Worm (Caenorhabditis elegans) whole organism, L4/young adult: ENCODE data around the gene C16C4.18.
"Not testable (repeated sequence)": the region's sequence is repeated elsewhere in the genome, so short reads cannot be mapped to it uniquely, and the experiment has no call there.

Experiments
- W03F9.2 ChIP-seq: fragments of 150-350 bp; optimal IDR thresholded peaks from 2 replicates; lab custom pipeline; 2014; ENCODE audit warnings: missing biosample characterization, missing genetic modification characterization
- dao-5 ChIP-seq: sonication (generic microtip); optimal IDR thresholded peaks from 2 replicates; lab custom pipeline; 2016; ENCODE audit warnings: missing genotype, missing genetic modification characterization, moderate library complexity, missing compliant biosample characterization
- him-1 ChIP-seq: sonication (generic microtip); optimal IDR thresholded peaks from 2 replicates; lab custom pipeline; 2016; ENCODE audit warnings: missing genotype, missing genetic modification reagents, missing genetic modification characterization, missing compliant biosample characterization

C16C4.18 gene

ce11 chrII:1848109-1848508 lies 13.0 kb downstream of the C16C4.18 start, which contains the start of gene fbxb-97:
TSS of gene fbxb-97 (minus strand) at chrII:1848161.
- TF ChIP-seq W03F9.2 (no peak), him-1 (no peak), dao-5 (tag; lab: Kevin White, UChicago) (no peak)

ce11 chrII:1844552-1844951 lies 16.6 kb downstream of the C16C4.18 start:
- TF ChIP-seq dao-5 (tag; lab: Kevin White, UChicago): no peak
- no peak for TF ChIP-seq him-1
- no peak for TF ChIP-seq W03F9.2

ce11 chrII:1842894-1843293 lies 18.2 kb downstream of the C16C4.18 start, which contains the start of the genes C52E2.5 and C52E2.4:
TSS of gene C52E2.5 (minus strand) at chrII:1842936.
TSS of gene C52E2.4 (plus strand) at chrII:1843145.
- no peak for TF ChIP-seq dao-5 (tag; lab: Kevin White, UChicago)
- TF ChIP-seq him-1: no peak
- no peak for TF ChIP-seq W03F9.2

ce11 chrII:1836204-1836603 lies 24.9 kb downstream of the C16C4.18 start, which contains the start of gene T08E11.1:
TSS of gene T08E11.1 (plus strand) at chrII:1836504.
- TF ChIP-seq him-1 (no peak), W03F9.2 (no peak), dao-5 (tag; lab: Kevin White, UChicago) (no peak)

ce11 chrII:1831883-1832388 lies 29.2 kb downstream of the C16C4.18 start, which contains the start of gene math-39:
TSS of gene math-39 (plus strand) at chrII:1832338.
- no peak for TF ChIP-seq dao-5 (tag; lab: Kevin White, UChicago)
- no peak for TF ChIP-seq W03F9.2

ce11 chrII:1830182-1830682 lies 30.9 kb downstream of the C16C4.18 start, which contains the start of gene math-40:
TSS of gene math-40 (plus strand) at chrII:1830632.
- TF ChIP-seq dao-5 (tag; lab: Kevin White, UChicago) (no peak), W03F9.2 (no peak), him-1 (no peak)

ce11 chrII:1824329-1824728 lies 36.8 kb downstream of the C16C4.18 start, which contains the start of gene math-41:
TSS of gene math-41 (plus strand) at chrII:1824629.
- not testable (repeated sequence) for TF ChIP-seq him-1; dao-5 (tag; lab: Kevin White, UChicago); W03F9.2

- no peak for TF ChIP-seq dao-5 (tag; lab: Kevin White, UChicago)
- TF ChIP-seq W03F9.2: no peak
- no peak for TF ChIP-seq him-1
These were observed 40.4 kb downstream of the C16C4.18 start, which contains the start of gene fbxa-3 for ce11 chrII:1820774-1821173. TSS of gene fbxa-3 (minus strand) at chrII:1820874.

- TF ChIP-seq W03F9.2 (peak; percentile 44), him-1 (no peak)
These were observed 41.1 kb downstream of the C16C4.18 start, which contains the start of gene fbxc-19 for ce11 chrII:1819944-1820570. TSS of gene fbxc-19 (plus strand) at chrII:1820479.

- TF ChIP-seq W03F9.2 (no peak), him-1 (no peak), dao-5 (tag; lab: Kevin White, UChicago) (no peak)
These were observed 42.8 kb downstream of the C16C4.18 start, which contains the start of gene fbxb-10 for ce11 chrII:1818300-1818699. TSS of gene fbxb-10 (minus strand) at chrII:1818400.

ce11 chrII:1816053-1816452 lies 45.1 kb downstream of the C16C4.18 start:
- TF ChIP-seq him-1: no peak
- TF ChIP-seq W03F9.2: no peak
- no peak for TF ChIP-seq dao-5 (tag; lab: Kevin White, UChicago)
